Fruit fly (Drosophila melanogaster) whole organism, pupa: ENCODE data around the gene shep.

Experiments used
- CG10348 ChIP-seq: fragments of 200-800 bp; sonication (Bioruptor generic); IDR thresholded peaks from 2 replicates; pipeline ENCODE4 v1.3.6; 2022; ENCODE audit warnings: missing biosample characterization, missing genetic modification characterization
- CG14655 ChIP-seq: fragments of 200-800 bp; sonication (Bioruptor generic); optimal IDR thresholded peaks from 3 replicates; lab custom pipeline; 2017; ENCODE audit warnings: mild to moderate bottlenecking, missing biosample characterization, missing genetic modification reagents, missing genetic modification characterization
- CG15710 ChIP-seq: fragments of 200-800 bp; sonication (Bioruptor generic); optimal IDR thresholded peaks from 2 replicates; lab custom pipeline; 2018; ENCODE audit warnings: missing biosample characterization, mild to moderate bottlenecking, missing genetic modification characterization, moderate library complexity
- CG32121 ChIP-seq: fragments of 200-800 bp; sonication (Bioruptor generic); IDR thresholded peaks from 2 replicates; pipeline ENCODE4 v1.3.6; 2022; ENCODE audit warnings: missing biosample characterization, missing genetic modification characterization
- CG4496 ChIP-seq: fragments of 200-800 bp; sonication (Bioruptor generic); IDR thresholded peaks from 3 replicates; pipeline ENCODE4 v1.3.6; 2022; ENCODE audit warnings: missing biosample characterization, missing genetic modification characterization
- CG8159 ChIP-seq: fragments of 200-800 bp; sonication (Bioruptor generic); optimal IDR thresholded peaks from 3 replicates; lab custom pipeline; 2018; ENCODE audit warnings: missing biosample characterization, mild to moderate bottlenecking, missing genetic modification characterization, moderate library complexity
- CG8301 ChIP-seq: fragments of 200-800 bp; sonication (Bioruptor generic); optimal IDR thresholded peaks from 2 replicates; lab custom pipeline; 2018; ENCODE audit warnings: missing biosample characterization, mild to moderate bottlenecking, missing genetic modification characterization
- D1 ChIP-seq: fragments of 200-800 bp; sonication (Bioruptor generic); optimal IDR thresholded peaks from 2 replicates; lab custom pipeline; 2018; ENCODE audit warnings: missing biosample characterization, mild to moderate bottlenecking, missing genetic modification characterization, moderate library complexity
- EcR ChIP-seq: fragments of 200-800 bp; sonication (Bioruptor generic); optimal IDR thresholded peaks from 3 replicates; lab custom pipeline; 2019; ENCODE audit warnings: missing biosample characterization, missing genetic modification characterization, mild to moderate bottlenecking, moderate library complexity, missing genetic modification reagents
- Pif1A ChIP-seq: fragments of 200-800 bp; sonication (Bioruptor generic); optimal IDR thresholded peaks from 3 replicates; lab custom pipeline; 2016; ENCODE audit warnings: missing biosample characterization, missing genetic modification characterization
- Pif1B ChIP-seq: fragments of 200-800 bp; sonication (Bioruptor generic); optimal IDR thresholded peaks from 3 replicates; lab custom pipeline; 2016; ENCODE audit warnings: missing biosample characterization, missing genetic modification characterization
- Snoo ChIP-seq: fragments of 200-800 bp; sonication (Bioruptor generic); optimal IDR thresholded peaks from 3 replicates; lab custom pipeline; 2017; ENCODE audit warnings: missing biosample characterization, mild to moderate bottlenecking, missing genetic modification characterization, inconsistent platforms
- rn ChIP-seq: fragments of 200-800 bp; sonication (Bioruptor generic); IDR thresholded peaks from 2 replicates; pipeline ENCODE4 v1.3.6; 2022; ENCODE audit warnings: missing biosample characterization, missing genetic modification characterization

DNA sequence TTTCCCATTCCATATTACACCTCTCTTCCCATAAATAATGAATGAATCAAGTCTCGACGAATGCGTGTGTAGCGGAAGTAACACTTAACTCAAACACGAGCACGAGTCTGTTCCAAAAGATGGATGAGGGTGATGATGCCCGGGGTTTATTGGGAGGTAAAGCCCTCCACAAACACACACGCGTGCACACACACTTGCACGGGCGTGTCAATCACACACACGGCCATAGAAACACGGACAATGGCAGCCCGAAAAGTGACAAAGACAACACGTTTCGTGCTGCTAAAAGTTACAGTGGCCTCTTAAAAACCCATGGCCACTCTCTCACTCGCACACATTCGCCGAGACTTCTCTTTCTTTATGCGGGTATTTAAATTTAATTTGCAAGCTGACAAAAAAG, 98.8 kb downstream of the shep start:
- no peak for TF ChIP-seq D1
- no peak for TF ChIP-seq CG8301 (tag; lab: Kevin White, UChicago)
- no peak for TF ChIP-seq CG32121
- no peak for TF ChIP-seq Pif1A (GFP tag; lab: Kevin White, UChicago)
- no peak for TF ChIP-seq CG15710
- no peak for TF ChIP-seq Snoo (tag; lab: Kevin White, UChicago)
- no peak for TF ChIP-seq CG4496 (GFP tag; lab: Robert Waterston, UW)
- TF ChIP-seq CG10348 = no peak
- TF ChIP-seq EcR (GFP tag; lab: Kevin White, UChicago) = no peak
- no peak for TF ChIP-seq Pif1B (GFP tag; lab: Kevin White, UChicago)
- no peak for TF ChIP-seq CG8159
- TF ChIP-seq rn (GFP tag; lab: Robert Waterston, UW) = no peak
- no peak for TF ChIP-seq CG14655 (GFP tag; lab: Kevin White, UChicago)
